Worm (Caenorhabditis elegans) whole organism, L2 larva: ENCODE data around the gene srh-281.

Experiments used
- ZK546.5 ChIP-seq: sonication (generic microtip); optimal IDR thresholded peaks from 2 replicates; lab custom pipeline; 2017; ENCODE audit warnings: missing biosample characterization, missing genetic modification characterization
- nhr-77 ChIP-seq: fragments of 150-350 bp; optimal IDR thresholded peaks from 2 replicates; lab custom pipeline; 2014; ENCODE audit warnings: missing biosample characterization, missing genetic modification characterization
- skn-1 ChIP-seq: sonication (generic microtip); optimal IDR thresholded peaks from 2 replicates; lab custom pipeline; 2017; ENCODE audit warnings: missing biosample characterization, missing genetic modification characterization

- TF ChIP-seq ZK546.5 (no peak), skn-1 (tag; lab: Kevin White, UChicago) (no peak), nhr-77 (no peak)
Measured at ce11 chrV:16163719-16164118, 26.9 kb upstream of the srh-281 start, which contains the start of gene F10A3.12.
